Worm (Caenorhabditis elegans): Measurements from ENCODE around the gene Y38H6A.5.

DNA sequence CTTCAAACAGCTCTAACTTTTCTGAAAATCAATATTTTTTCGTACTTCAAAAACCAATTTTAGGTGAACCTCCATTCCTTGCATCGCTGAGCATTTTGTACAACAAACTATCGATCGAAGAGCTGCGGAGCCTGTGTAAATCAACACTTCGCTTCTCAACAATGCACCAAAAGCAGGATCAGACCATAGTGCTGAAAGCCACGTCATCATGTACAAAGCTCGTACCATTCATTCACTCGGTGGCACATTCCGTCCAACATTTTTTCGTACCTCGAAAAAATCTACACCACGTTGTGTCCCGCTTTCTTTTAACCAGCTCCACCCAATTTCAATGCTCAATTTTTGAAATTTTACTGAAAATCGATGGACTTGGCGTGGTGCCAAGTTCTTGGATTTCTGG lies 24.6 kb downstream of the Y38H6A.5 start, which contains the start of gene ZC15.10:
- no peak for TF ChIP-seq ceh-36 (tag; optimal IDR thresholded peaks at IDR 0.05)
- no peak for TF ChIP-seq F13C5.2 (tag; optimal IDR thresholded peaks at IDR 0.05)
- no peak for TF ChIP-seq hnd-1 (tag; optimal IDR thresholded peaks at IDR 0.05)
- TF ChIP-seq ama-1 (optimal IDR thresholded peaks at IDR 0.05) = no peak
- no peak for TF ChIP-seq hmg-4 (GFP tag; optimal IDR thresholded peaks at IDR 0.05)
- TF ChIP-seq ets-7 (tag; optimal IDR thresholded peaks at IDR 0.05) = no peak
- TF ChIP-seq tra-4 (tag; optimal IDR thresholded peaks at IDR 0.05) = no peak
- TF ChIP-seq sea-1 (GFP tag; conservative IDR thresholded peaks at IDR 0.05) = no peak
- TF ChIP-seq tbx-11 (GFP tag; IDR thresholded peaks at IDR 0.05) = no peak
